Worm (Caenorhabditis elegans) whole organism, young adult: ENCODE results near the gene C49F8.14.

Source experiments
- Y53G8AR.9 ChIP-seq: fragments of 200-800 bp; sonication (Bioruptor generic); conservative IDR thresholded peaks from 2 replicates; pipeline ENCODE4 v1.3.6; 2022; ENCODE audit warnings: missing genetic modification reagents, missing genetic modification characterization, missing compliant biosample characterization
- athp-1 ChIP-seq: sonication (generic microtip); optimal IDR thresholded peaks from 2 replicates; lab custom pipeline; 2017; ENCODE audit warnings: mild to moderate bottlenecking, missing genetic modification characterization, missing compliant biosample characterization
- nfya-1 ChIP-seq: sonication (generic microtip); optimal IDR thresholded peaks from 2 replicates; lab custom pipeline; 2017; ENCODE audit warnings: antibody characterized with exemption, missing compliant biosample characterization, missing genetic modification characterization, borderline replicate concordance; ENCODE audit not compliant: insufficient read depth
- nfya-2 ChIP-seq: fragments of 200-800 bp; sonication (Bioruptor generic); IDR thresholded peaks from 2 replicates; pipeline ENCODE4 v1.3.6; 2022; ENCODE audit warnings: missing genetic modification reagents, missing genetic modification characterization, missing compliant biosample characterization
- unc-62 ChIP-seq: fragments of 150-350 bp; optimal IDR thresholded peaks from 2 replicates; lab custom pipeline; 2014; ENCODE audit warnings: missing biosample characterization, missing genetic modification reagents, missing genetic modification characterization

DNA sequence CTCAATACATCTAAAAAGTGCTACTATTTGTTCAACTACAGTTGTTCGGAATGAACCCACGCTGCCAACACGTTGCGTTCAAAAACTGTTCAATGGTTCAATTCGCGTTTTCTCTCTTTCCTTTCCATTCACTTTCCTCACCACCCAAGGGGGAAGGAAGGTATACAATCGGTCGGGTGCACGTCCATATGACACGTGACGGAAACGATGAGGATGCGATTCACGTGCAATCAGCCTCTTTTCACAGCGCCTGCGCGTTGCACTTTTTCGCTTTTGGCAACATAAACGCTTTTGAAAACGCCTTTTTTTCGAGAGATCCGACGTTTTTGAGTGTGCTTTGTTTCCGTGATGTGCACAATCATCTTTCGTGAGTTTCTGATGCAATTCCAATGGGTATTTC, 18.2 kb downstream of the C49F8.14 start:
- TF ChIP-seq athp-1 (tag; lab: Kevin White, UChicago) (no peak), unc-62 (GFP tag; lab: Kevin White, UChicago) (peak; percentile 33), nfya-1 (no peak), nfya-2 (GFP tag; lab: Robert Waterston, UW) (no peak), Y53G8AR.9 (GFP tag; lab: Robert Waterston, UW) (no peak)
